Worm (Caenorhabditis elegans) whole organism, late embryonic: ENCODE measurements around the gene F52H2.3.

Source experiments
- F13H6.1 ChIP-seq: sonication (generic microtip); optimal IDR thresholded peaks from 2 replicates; lab custom pipeline; 2016; ENCODE audit warnings: missing genetic modification characterization, missing compliant biosample characterization
- K09A11.1 ChIP-seq: sonication (generic microtip); optimal IDR thresholded peaks from 2 replicates; lab custom pipeline; 2017; ENCODE audit warnings: antibody characterized with exemption, mild to moderate bottlenecking, missing genetic modification characterization, missing compliant biosample characterization; ENCODE audit not compliant: insufficient read depth
- Y22D7AL.16 ChIP-seq: sonication (generic microtip); optimal IDR thresholded peaks from 2 replicates; lab custom pipeline; 2016; ENCODE audit warnings: missing genetic modification characterization, missing compliant biosample characterization
- ahr-1 ChIP-seq: sonication (generic microtip); optimal IDR thresholded peaks from 2 replicates; lab custom pipeline; 2016; ENCODE audit warnings: missing genetic modification characterization, missing compliant biosample characterization
- ceh-14 ChIP-seq: sonication (generic microtip); optimal IDR thresholded peaks from 2 replicates; lab custom pipeline; 2016; ENCODE audit warnings: missing genotype, missing genetic modification characterization, missing compliant biosample characterization
- ceh-31 ChIP-seq: sonication (generic microtip); optimal IDR thresholded peaks from 2 replicates; lab custom pipeline; 2016; ENCODE audit warnings: missing genetic modification characterization, missing compliant biosample characterization
- elt-2 ChIP-seq: sonication (generic microtip); optimal IDR thresholded peaks from 2 replicates; lab custom pipeline; 2016; ENCODE audit warnings: missing genetic modification reagents, missing genetic modification characterization, missing compliant biosample characterization
- fax-1 ChIP-seq: sonication (generic microtip); optimal IDR thresholded peaks from 2 replicates; lab custom pipeline; 2016; ENCODE audit warnings: missing genotype, missing genetic modification characterization, missing compliant biosample characterization
- hlh-30 ChIP-seq: sonication (generic microtip); optimal IDR thresholded peaks from 2 replicates; lab custom pipeline; 2017; ENCODE audit warnings: antibody characterized with exemption, missing genetic modification characterization, missing compliant biosample characterization; ENCODE audit not compliant: insufficient read depth
- hlh-8 ChIP-seq: sonication (generic microtip); optimal IDR thresholded peaks from 2 replicates; lab custom pipeline; 2016; ENCODE audit warnings: missing genotype, missing genetic modification characterization, missing compliant biosample characterization
- pqm-1 ChIP-seq: sonication (generic microtip); optimal IDR thresholded peaks from 2 replicates; lab custom pipeline; 2016; ENCODE audit warnings: missing genetic modification characterization, missing compliant biosample characterization
- ref-2 ChIP-seq: sonication (generic microtip); optimal IDR thresholded peaks from 2 replicates; lab custom pipeline; 2016; ENCODE audit warnings: missing genetic modification characterization, missing compliant biosample characterization
- sox-2 ChIP-seq: fragments of 200-800 bp; sonication (Bioruptor generic); IDR thresholded peaks from 2 replicates; pipeline ENCODE4 v1.3.6; 2022; ENCODE audit warnings: missing genetic modification reagents, missing genetic modification characterization, missing compliant biosample characterization
- syd-9 ChIP-seq: sonication (generic microtip); optimal IDR thresholded peaks from 2 replicates; lab custom pipeline; 2016; ENCODE audit warnings: mild to moderate bottlenecking, missing genetic modification characterization, moderate library complexity, missing compliant biosample characterization
- unc-42 ChIP-seq: sonication (generic microtip); optimal IDR thresholded peaks from 2 replicates; lab custom pipeline; 2016; ENCODE audit warnings: missing genotype, missing genetic modification characterization, missing compliant biosample characterization
- zip-5 ChIP-seq: sonication (generic microtip); optimal IDR thresholded peaks from 2 replicates; lab custom pipeline; 2016; ENCODE audit warnings: missing genetic modification characterization, missing compliant biosample characterization

F52H2.3 gene

ce11 chrX:2494296-2494695, 46.6 kb downstream of the F52H2.3 start:
- peak; percentile 60 for TF ChIP-seq unc-42 (tag; lab: Kevin White, UChicago)
- TF ChIP-seq ceh-31 (tag; lab: Kevin White, UChicago) = no peak
- TF ChIP-seq hlh-8 (tag; lab: Kevin White, UChicago) = no peak
- TF ChIP-seq ref-2 (tag; lab: Kevin White, UChicago) = no peak
- TF ChIP-seq zip-5 (tag; lab: Kevin White, UChicago) = no peak
- no peak for TF ChIP-seq fax-1 (tag; lab: Kevin White, UChicago)
- TF ChIP-seq ceh-14 (tag; lab: Kevin White, UChicago) = no peak

DNA sequence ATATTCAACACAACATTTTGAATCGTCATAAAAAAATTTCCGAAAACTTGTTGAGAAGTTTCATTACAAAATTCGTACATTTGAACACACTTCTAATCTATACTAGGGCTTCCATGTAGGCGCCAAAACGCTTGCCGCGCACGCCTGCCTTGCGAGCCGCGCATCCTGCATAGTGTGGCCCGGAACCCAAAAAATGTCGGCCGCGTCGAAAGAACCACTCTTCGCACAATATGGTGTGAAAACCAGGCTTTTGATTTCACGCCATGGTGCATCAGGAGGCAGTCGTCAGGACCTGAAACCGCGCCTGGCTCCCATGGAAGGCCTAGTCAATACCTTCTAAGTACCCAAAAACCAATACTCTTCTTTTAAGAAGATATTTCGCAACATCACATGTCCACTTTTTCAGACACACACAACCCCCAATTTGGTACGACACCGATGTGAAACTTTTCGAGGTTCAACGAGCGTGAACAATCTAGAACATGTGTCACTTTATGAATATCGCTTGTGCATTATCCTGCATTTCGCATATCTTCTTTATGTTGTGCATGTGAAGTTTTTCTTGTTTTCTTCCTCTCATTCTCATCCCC, 47.2 kb downstream of the F52H2.3 start:
- TF ChIP-seq zip-5 (tag; lab: Kevin White, UChicago) (no peak), hlh-30 (tag; lab: Kevin White, UChicago) (no peak), pqm-1 (tag; lab: Kevin White, UChicago) (no peak), syd-9 (tag; lab: Kevin White, UChicago) (no peak), elt-2 (tag; lab: Kevin White, UChicago) (no peak), Y22D7AL.16 (tag; lab: Kevin White, UChicago) (no peak), sox-2 (GFP tag; lab: Robert Waterston, UW) (no peak), ahr-1 (tag; lab: Kevin White, UChicago) (no peak), F13H6.1 (tag; lab: Kevin White, UChicago) (no peak), K09A11.1 (tag; lab: Kevin White, UChicago) (no peak)
